Worm (Caenorhabditis elegans): Measurements from ENCODE around the gene ZK218.4.

The ZK218.4 gene

ce11 chrV:17098669-17099068 lies at the start of gene ZK218.4, which contains the start of gene ZK218.3:
Gene ZK218.4, plus strand, starts transcription at chrV:17098854.
Gene ZK218.3, minus strand, starts transcription at chrV:17098769.
- TF ChIP-seq flt-1 (GFP tag; IDR thresholded peaks at IDR 0.05): no peak
- no peak for TF ChIP-seq tab-1 (GFP tag; IDR thresholded peaks at IDR 0.05)
- no peak for TF ChIP-seq med-1 (GFP tag; optimal IDR thresholded peaks at IDR 0.05; ENCODE audit: insufficient read depth)
- no peak for TF ChIP-seq T22C8.4 (GFP tag; IDR thresholded peaks at IDR 0.05)
- no peak for TF ChIP-seq ztf-23 (GFP tag; IDR thresholded peaks at IDR 0.05)
- TF ChIP-seq cog-1 (tag; optimal IDR thresholded peaks at IDR 0.05): no peak
- no peak for TF ChIP-seq ztf-29 (GFP tag; IDR thresholded peaks at IDR 0.05)
- TF ChIP-seq ref-1 (GFP tag; conservative IDR thresholded peaks at IDR 0.05): no peak

ce11 chrV:17059987-17060386 lies 38.7 kb upstream of the ZK218.4 start, which contains the start of gene sri-66:
Gene sri-66, plus strand, starts transcription at chrV:17060287.
- TF ChIP-seq ref-1 (GFP tag; conservative IDR thresholded peaks at IDR 0.05) (no peak), cog-1 (tag; optimal IDR thresholded peaks at IDR 0.05) (no peak), flt-1 (GFP tag; IDR thresholded peaks at IDR 0.05) (no peak), ztf-23 (GFP tag; IDR thresholded peaks at IDR 0.05) (no peak), klf-2 (GFP tag; conservative IDR thresholded peaks at IDR 0.05) (no peak), ztf-29 (GFP tag; IDR thresholded peaks at IDR 0.05) (no peak), tab-1 (GFP tag; IDR thresholded peaks at IDR 0.05) (no peak), med-1 (GFP tag; optimal IDR thresholded peaks at IDR 0.05; ENCODE audit: insufficient read depth) (no peak), T22C8.4 (GFP tag; IDR thresholded peaks at IDR 0.05) (no peak)

DNA sequence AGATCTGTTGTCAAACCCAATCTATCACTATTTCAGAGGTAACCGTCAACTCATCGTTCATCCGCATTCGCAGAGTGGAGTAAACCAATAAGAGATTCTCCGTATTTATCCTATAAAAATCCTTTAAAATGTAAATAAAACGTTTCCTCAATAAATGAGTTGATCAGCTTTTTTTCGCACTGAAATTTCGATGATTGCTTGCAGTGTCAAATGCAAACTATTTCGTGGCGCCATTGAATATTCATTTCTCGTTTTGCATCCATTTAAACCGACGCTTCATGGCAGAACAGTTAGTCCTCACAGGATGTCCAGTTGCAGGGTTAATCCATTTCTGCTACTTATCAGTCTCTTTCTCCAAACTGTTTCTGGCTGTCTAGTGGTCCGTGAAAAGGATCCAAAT lies 37.1 kb upstream of the ZK218.4 start, which contains the start of gene F28B1.9:
Gene F28B1.9 (plus strand): TSS at position 301 of the 400 bp plus-strand sequence.
- TF ChIP-seq T22C8.4 (GFP tag; IDR thresholded peaks at IDR 0.05) (no peak), med-1 (GFP tag; optimal IDR thresholded peaks at IDR 0.05; ENCODE audit: insufficient read depth) (no peak), flt-1 (GFP tag; IDR thresholded peaks at IDR 0.05) (no peak), ztf-23 (GFP tag; IDR thresholded peaks at IDR 0.05) (no peak), ztf-29 (GFP tag; IDR thresholded peaks at IDR 0.05) (no peak), cog-1 (tag; optimal IDR thresholded peaks at IDR 0.05) (no peak), tab-1 (GFP tag; IDR thresholded peaks at IDR 0.05) (no peak), klf-2 (GFP tag; conservative IDR thresholded peaks at IDR 0.05) (no peak), ref-1 (GFP tag; conservative IDR thresholded peaks at IDR 0.05) (no peak)

- TF ChIP-seq cog-1 (tag; optimal IDR thresholded peaks at IDR 0.05) (no peak), klf-2 (GFP tag; conservative IDR thresholded peaks at IDR 0.05) (no peak), flt-1 (GFP tag; IDR thresholded peaks at IDR 0.05) (no peak), ztf-23 (GFP tag; IDR thresholded peaks at IDR 0.05) (no peak), T22C8.4 (GFP tag; IDR thresholded peaks at IDR 0.05) (no peak), tab-1 (GFP tag; IDR thresholded peaks at IDR 0.05) (no peak), med-1 (GFP tag; optimal IDR thresholded peaks at IDR 0.05; ENCODE audit: insufficient read depth) (no peak), ztf-29 (GFP tag; IDR thresholded peaks at IDR 0.05) (no peak), ref-1 (GFP tag; conservative IDR thresholded peaks at IDR 0.05) (no peak)
Measured at ce11 chrV:17064676-17065075, 34.0 kb upstream of the ZK218.4 start, which contains the start of gene srh-255. Gene srh-255, plus strand, starts transcription at chrV:17064976.

- TF ChIP-seq T22C8.4 (GFP tag; IDR thresholded peaks at IDR 0.05): no peak
- no peak for TF ChIP-seq klf-2 (GFP tag; conservative IDR thresholded peaks at IDR 0.05)
- no peak for TF ChIP-seq tab-1 (GFP tag; IDR thresholded peaks at IDR 0.05)
- TF ChIP-seq flt-1 (GFP tag; IDR thresholded peaks at IDR 0.05): no peak
- no peak for TF ChIP-seq cog-1 (tag; optimal IDR thresholded peaks at IDR 0.05)
- TF ChIP-seq ztf-23 (GFP tag; IDR thresholded peaks at IDR 0.05): no peak
- no peak for TF ChIP-seq ref-1 (GFP tag; conservative IDR thresholded peaks at IDR 0.05)
- TF ChIP-seq med-1 (GFP tag; optimal IDR thresholded peaks at IDR 0.05; ENCODE audit: insufficient read depth): no peak
- TF ChIP-seq ztf-29 (GFP tag; IDR thresholded peaks at IDR 0.05): no peak
Measured at ce11 chrV:17066634-17067033, 32.0 kb upstream of the ZK218.4 start.

DNA sequence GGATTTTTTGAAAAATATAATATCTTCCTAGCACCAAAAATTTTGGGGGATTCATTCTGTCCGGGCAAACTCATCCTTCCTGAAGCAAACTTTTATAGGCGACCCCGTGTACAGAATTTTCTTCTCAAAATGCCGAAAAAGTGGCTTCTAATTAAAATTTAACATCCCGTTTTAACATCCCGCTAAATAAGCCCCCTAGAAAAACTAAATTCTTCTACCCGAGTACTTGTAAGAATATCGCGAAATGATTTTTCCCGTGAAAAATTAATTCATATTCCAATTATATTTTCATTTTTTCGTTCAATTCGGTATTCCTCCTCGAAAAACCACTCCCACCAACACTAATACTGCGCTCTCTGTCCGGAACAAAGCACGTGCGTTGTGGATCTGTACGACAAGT lies 29.8 kb upstream of the ZK218.4 start, which contains the start of gene T05E12.8:
Gene T05E12.8 (plus strand): TSS at position 301 of the 400 bp plus-strand sequence.
- TF ChIP-seq cog-1 (tag; optimal IDR thresholded peaks at IDR 0.05) (no peak), klf-2 (GFP tag; conservative IDR thresholded peaks at IDR 0.05) (no peak), ztf-23 (GFP tag; IDR thresholded peaks at IDR 0.05) (no peak), flt-1 (GFP tag; IDR thresholded peaks at IDR 0.05) (no peak), ref-1 (GFP tag; conservative IDR thresholded peaks at IDR 0.05) (no peak), tab-1 (GFP tag; IDR thresholded peaks at IDR 0.05) (no peak), T22C8.4 (GFP tag; IDR thresholded peaks at IDR 0.05) (no peak), ztf-29 (GFP tag; IDR thresholded peaks at IDR 0.05) (no peak), med-1 (GFP tag; optimal IDR thresholded peaks at IDR 0.05; ENCODE audit: insufficient read depth) (no peak)

ce11 chrV:17071578-17071977 lies 27.1 kb upstream of the ZK218.4 start, which contains the start of gene srbc-14:
Gene srbc-14, minus strand, starts transcription at chrV:17071678.
- TF ChIP-seq klf-2 (GFP tag; conservative IDR thresholded peaks at IDR 0.05): no peak
- no peak for TF ChIP-seq tab-1 (GFP tag; IDR thresholded peaks at IDR 0.05)
- no peak for TF ChIP-seq flt-1 (GFP tag; IDR thresholded peaks at IDR 0.05)
- no peak for TF ChIP-seq ref-1 (GFP tag; conservative IDR thresholded peaks at IDR 0.05)
- no peak for TF ChIP-seq cog-1 (tag; optimal IDR thresholded peaks at IDR 0.05)
- no peak for TF ChIP-seq med-1 (GFP tag; optimal IDR thresholded peaks at IDR 0.05; ENCODE audit: insufficient read depth)
- TF ChIP-seq ztf-29 (GFP tag; IDR thresholded peaks at IDR 0.05): no peak
- TF ChIP-seq T22C8.4 (GFP tag; IDR thresholded peaks at IDR 0.05): no peak
- no peak for TF ChIP-seq ztf-23 (GFP tag; IDR thresholded peaks at IDR 0.05)

DNA sequence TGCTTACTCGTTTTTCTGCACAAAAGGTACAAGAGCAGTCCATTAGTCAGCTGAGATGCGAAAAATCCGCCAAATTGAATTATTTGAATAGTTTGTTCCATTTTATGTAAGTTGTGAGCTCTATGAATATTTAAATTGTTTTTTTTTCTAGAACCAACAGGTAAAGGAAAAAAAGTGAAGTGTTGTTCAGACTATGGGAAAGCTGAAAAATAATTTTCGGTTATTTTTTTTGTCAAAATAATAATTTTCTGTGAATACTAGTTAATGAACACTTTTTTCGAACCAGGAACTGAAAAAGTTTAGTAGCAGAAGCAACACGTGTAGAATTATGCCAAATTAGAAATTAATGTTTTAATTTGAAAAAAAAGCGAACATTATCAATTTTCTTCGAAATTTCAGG lies 22.8 kb upstream of the ZK218.4 start, which contains the start of gene str-125:
Gene str-125 (minus strand): TSS at position 101 of the 400 bp plus-strand sequence.
- TF ChIP-seq ztf-23 (GFP tag; IDR thresholded peaks at IDR 0.05) (no peak), cog-1 (tag; optimal IDR thresholded peaks at IDR 0.05) (no peak), klf-2 (GFP tag; conservative IDR thresholded peaks at IDR 0.05) (no peak), ztf-29 (GFP tag; IDR thresholded peaks at IDR 0.05) (no peak), tab-1 (GFP tag; IDR thresholded peaks at IDR 0.05) (no peak), med-1 (GFP tag; optimal IDR thresholded peaks at IDR 0.05; ENCODE audit: insufficient read depth) (no peak), flt-1 (GFP tag; IDR thresholded peaks at IDR 0.05) (no peak), ref-1 (GFP tag; conservative IDR thresholded peaks at IDR 0.05) (no peak), T22C8.4 (GFP tag; IDR thresholded peaks at IDR 0.05) (no peak)

DNA sequence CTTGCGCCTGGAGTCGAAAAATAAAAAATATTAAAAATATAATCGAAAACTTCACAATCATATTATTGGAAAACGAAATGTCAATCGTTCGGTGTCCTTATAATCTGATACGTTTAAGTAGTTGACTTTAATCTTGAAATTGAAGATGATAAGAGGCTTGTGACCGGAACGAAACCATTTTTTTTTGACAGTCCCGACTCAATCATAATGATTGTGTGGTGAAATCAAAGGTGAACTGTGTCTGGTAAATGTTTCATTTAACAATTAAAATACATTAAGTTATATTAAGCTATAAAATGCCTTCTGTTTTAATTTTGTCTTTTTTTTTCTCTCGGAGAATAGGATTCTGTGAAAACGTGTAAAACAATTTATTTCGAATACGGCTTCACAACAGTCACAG lies 20.8 kb upstream of the ZK218.4 start, which contains the start of gene T05E12.3:
Gene T05E12.3 (minus strand): TSS at position 101 of the 400 bp plus-strand sequence.
- no peak for TF ChIP-seq ztf-29 (GFP tag; IDR thresholded peaks at IDR 0.05)
- no peak for TF ChIP-seq flt-1 (GFP tag; IDR thresholded peaks at IDR 0.05)
- no peak for TF ChIP-seq tab-1 (GFP tag; IDR thresholded peaks at IDR 0.05)
- no peak for TF ChIP-seq T22C8.4 (GFP tag; IDR thresholded peaks at IDR 0.05)
- TF ChIP-seq cog-1 (tag; optimal IDR thresholded peaks at IDR 0.05): no peak
- no peak for TF ChIP-seq klf-2 (GFP tag; conservative IDR thresholded peaks at IDR 0.05)
- TF ChIP-seq ref-1 (GFP tag; conservative IDR thresholded peaks at IDR 0.05): no peak

Measured in whole organism, midembryonic.